Worm (Caenorhabditis elegans): Measurements from ENCODE around the gene akap-1.

DNA sequence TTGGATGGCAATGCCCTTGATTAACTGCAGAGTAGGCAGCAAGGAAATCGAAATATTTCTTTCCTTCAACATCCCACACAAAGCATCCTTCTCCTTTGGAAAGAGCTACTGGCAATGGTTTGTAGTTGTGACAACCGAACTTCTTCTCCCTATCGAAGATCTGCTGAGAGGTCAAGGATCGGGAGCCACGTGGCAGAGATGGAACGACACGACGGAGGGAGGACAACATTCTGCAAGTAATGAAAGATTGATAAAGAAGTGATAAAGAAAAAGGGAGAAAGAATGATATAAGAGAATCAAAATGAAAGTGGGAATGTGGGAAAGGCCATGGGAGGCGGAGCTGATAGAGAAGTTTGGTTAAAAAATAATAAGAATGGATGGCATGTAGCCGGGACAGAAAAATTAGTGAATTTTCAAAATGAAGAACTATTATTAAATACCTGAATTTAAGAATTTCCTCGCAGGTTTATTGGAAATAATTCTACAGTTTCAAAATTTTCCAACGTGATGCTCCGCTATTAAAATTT, 42.6 kb downstream of the akap-1 start, which contains the start of gene oatr-1:
- no peak for TF ChIP-seq tab-1 (GFP tag; IDR thresholded peaks at IDR 0.05)
- TF ChIP-seq klf-2 (GFP tag; conservative IDR thresholded peaks at IDR 0.05), result no peak
- no peak for TF ChIP-seq ztf-29 (GFP tag; IDR thresholded peaks at IDR 0.05)
- TF ChIP-seq T22C8.4 (GFP tag; IDR thresholded peaks at IDR 0.05), result no peak
- no peak for TF ChIP-seq ref-1 (GFP tag; conservative IDR thresholded peaks at IDR 0.05)
- TF ChIP-seq flt-1 (GFP tag; IDR thresholded peaks at IDR 0.05), result no peak

Measured in whole organism, midembryonic.